Worm (Caenorhabditis elegans) whole organism, L4/young adult: ENCODE measurements around the gene let-805.

Source experiments
- W03F9.2 ChIP-seq: fragments of 150-350 bp; optimal IDR thresholded peaks from 2 replicates; lab custom pipeline; 2014; ENCODE audit warnings: missing biosample characterization, missing genetic modification characterization
- dao-5 ChIP-seq: sonication (generic microtip); optimal IDR thresholded peaks from 2 replicates; lab custom pipeline; 2016; ENCODE audit warnings: missing genotype, missing genetic modification characterization, moderate library complexity, missing compliant biosample characterization
- him-1 ChIP-seq: sonication (generic microtip); optimal IDR thresholded peaks from 2 replicates; lab custom pipeline; 2016; ENCODE audit warnings: missing genotype, missing genetic modification reagents, missing genetic modification characterization, missing compliant biosample characterization

ce11 chrIII:2652704-2653566 lies 4.9 kb upstream of the let-805 start:
- TF ChIP-seq W03F9.2 (tag; lab: Kevin White, UChicago): no peak
- no peak for TF ChIP-seq him-1 (tag; lab: Kevin White, UChicago)
- no peak for TF ChIP-seq dao-5 (tag; lab: Kevin White, UChicago)
